Fruit fly (Drosophila melanogaster): Measurements from ENCODE around the gene CG11858.

The CG11858 gene

DNA sequence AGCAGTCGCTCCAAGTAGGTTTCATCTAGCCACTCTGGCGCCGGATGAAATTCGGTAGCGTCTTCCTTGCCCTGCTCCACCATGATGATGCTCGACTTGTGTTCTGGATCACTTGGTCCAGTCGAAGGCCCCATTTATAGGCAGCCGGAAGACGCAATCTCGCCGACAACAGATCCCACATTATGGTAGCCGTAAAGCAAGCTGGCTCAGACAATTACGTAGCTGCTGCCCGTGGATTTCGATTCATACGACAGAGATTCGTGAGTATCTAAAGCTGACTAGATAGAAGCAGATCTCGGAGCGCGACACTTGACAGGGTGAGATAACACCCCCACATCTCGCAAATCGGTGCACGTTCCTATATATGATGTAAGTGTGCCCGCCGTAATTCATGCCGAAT lies 14.6 kb downstream of the CG11858 start, which contains the start of gene CG10513:
Gene CG10513 (minus strand): TSS at position 101 of the 400 bp plus-strand sequence.
- TF ChIP-seq CG8632 (GFP tag; optimal IDR thresholded peaks at IDR 0.05), result no peak
- no peak for TF ChIP-seq CG11762 (GFP tag; optimal IDR thresholded peaks at IDR 0.05; ENCODE audit: insufficient read depth)
- no peak for TF ChIP-seq CG6854 (GFP tag; optimal IDR thresholded peaks at IDR 0.05)
- peak; percentile 6 for TF ChIP-seq vri (GFP tag; optimal IDR thresholded peaks at IDR 0.05)

- no peak for TF ChIP-seq CG10631 (GFP tag; optimal IDR thresholded peaks at IDR 0.05)
- peak; percentile 23 for TF ChIP-seq vri (GFP tag; optimal IDR thresholded peaks at IDR 0.05)
- TF ChIP-seq CG8319 (GFP tag; optimal IDR thresholded peaks at IDR 0.05), result no peak
- no peak for TF ChIP-seq Sox14 (GFP tag; optimal IDR thresholded peaks at IDR 0.05)
- TF ChIP-seq fd59A (GFP tag; optimal IDR thresholded peaks at IDR 0.05), result no peak
- TF ChIP-seq svp (GFP tag), result peak; percentile 26
- TF ChIP-seq achi (GFP tag; optimal IDR thresholded peaks at IDR 0.05), result peak; percentile 12
- no peak for TF ChIP-seq CG4318 (GFP tag; optimal IDR thresholded peaks at IDR 0.05)
- TF ChIP-seq Sox102F (GFP tag; optimal IDR thresholded peaks at IDR 0.05), result peak; percentile 4
- no peak for TF ChIP-seq cyc (GFP tag; optimal IDR thresholded peaks at IDR 0.05)
- no peak for TF ChIP-seq Met (GFP tag; optimal IDR thresholded peaks at IDR 0.05)
- TF ChIP-seq OdsH (GFP tag; optimal IDR thresholded peaks at IDR 0.05), result no peak
- TF ChIP-seq CG6276 (GFP tag; optimal IDR thresholded peaks at IDR 0.05), result no peak
- no peak for TF ChIP-seq Eip78C (GFP tag)
- no peak for TF ChIP-seq CG11902 (GFP tag; optimal IDR thresholded peaks at IDR 0.05)
Observed at dm6 chr3R:25279796-25280350, 17.3 kb downstream of the CG11858 start, which contains the start of gene CG10514. Gene CG10514 (minus strand): TSS chr3R:25279846.

dm6 chr3R:25281165-25281564 lies 18.6 kb downstream of the CG11858 start, which contains the start of gene CG11892:
Gene CG11892 (plus strand): TSS chr3R:25281548.
- TF ChIP-seq Hr39 (GFP tag; optimal IDR thresholded peaks at IDR 0.05), result no peak
- peak; percentile 46 for TF ChIP-seq vri (GFP tag; optimal IDR thresholded peaks at IDR 0.05)
- TF ChIP-seq svp (GFP tag), result peak; percentile 46
- peak; percentile 90 for TF ChIP-seq fkh (GFP tag; optimal IDR thresholded peaks at IDR 0.05)
- TF ChIP-seq Sox102F (GFP tag; optimal IDR thresholded peaks at IDR 0.05), result peak; percentile 23

DNA sequence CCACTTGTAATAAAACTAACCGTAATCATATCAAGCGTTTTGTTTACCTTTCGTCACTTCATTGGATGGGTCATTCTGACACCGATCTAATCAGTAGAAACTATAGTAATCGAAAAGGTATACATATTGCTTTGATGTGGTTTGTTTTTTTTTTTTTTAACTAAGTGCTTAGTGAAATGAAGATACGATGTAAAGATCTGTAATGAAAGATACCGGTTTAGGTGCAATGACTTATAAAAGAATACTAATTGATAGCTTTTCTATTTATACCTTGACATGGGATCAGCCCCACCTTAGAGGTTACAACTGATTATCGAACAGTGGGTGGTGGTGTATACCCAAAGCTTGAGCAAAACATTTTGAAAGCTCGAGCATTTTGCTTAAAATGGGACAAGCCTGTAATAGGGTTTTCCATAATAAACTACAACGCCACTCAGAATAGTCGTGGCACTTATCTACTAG lies 20.7 kb downstream of the CG11858 start, which contains the start of gene CG31300:
Gene CG31300 (plus strand): TSS at position 412 of the 462 bp plus-strand sequence.
- TF ChIP-seq CG31627 (GFP tag; optimal IDR thresholded peaks at IDR 0.05) (no peak), fd59A (GFP tag; optimal IDR thresholded peaks at IDR 0.05) (no peak), Smox (GFP tag; optimal IDR thresholded peaks at IDR 0.05) (no peak), CG6854 (GFP tag; optimal IDR thresholded peaks at IDR 0.05) (no peak), Hr38 (GFP tag; optimal IDR thresholded peaks at IDR 0.05) (no peak), Sox15 (GFP tag; optimal IDR thresholded peaks at IDR 0.05) (no peak), CG15336 (GFP tag; IDR thresholded peaks at IDR 0.05) (no peak), CG11294 (GFP tag; IDR thresholded peaks at IDR 0.05) (no peak), Sox102F (GFP tag; optimal IDR thresholded peaks at IDR 0.05) (no peak), OdsH (GFP tag; optimal IDR thresholded peaks at IDR 0.05) (no peak), CG1621 (tag; optimal IDR thresholded peaks at IDR 0.05) (no peak), CG11762 (GFP tag; optimal IDR thresholded peaks at IDR 0.05; ENCODE audit: insufficient read depth) (no peak)

dm6 chr3R:25285173-25285572 lies 22.6 kb downstream of the CG11858 start, which contains the start of gene CG31104:
Gene CG31104 (plus strand): TSS chr3R:25285473.
- TF ChIP-seq Sox14 (GFP tag; optimal IDR thresholded peaks at IDR 0.05), result no peak
- no peak for TF ChIP-seq acj6 (GFP tag; optimal IDR thresholded peaks at IDR 0.05)
- no peak for TF ChIP-seq CG16779 (tag; optimal IDR thresholded peaks at IDR 0.05)
- no peak for TF ChIP-seq fd59A (GFP tag; optimal IDR thresholded peaks at IDR 0.05)
- TF ChIP-seq dsx (GFP tag; optimal IDR thresholded peaks at IDR 0.05; ENCODE audit: poor library complexity, severe bottlenecking), result no peak
- TF ChIP-seq CG6792 (GFP tag; optimal IDR thresholded peaks at IDR 0.05), result no peak
- TF ChIP-seq Met (GFP tag; optimal IDR thresholded peaks at IDR 0.05), result no peak
- no peak for TF ChIP-seq Ets21C (GFP tag; optimal IDR thresholded peaks at IDR 0.05)
- no peak for TF ChIP-seq CG3032 (tag; optimal IDR thresholded peaks at IDR 0.05)
- TF ChIP-seq CG4318 (GFP tag; optimal IDR thresholded peaks at IDR 0.05), result no peak
- TF ChIP-seq Eip75B (GFP tag; optimal IDR thresholded peaks at IDR 0.05), result no peak
- TF ChIP-seq topi (GFP tag; optimal IDR thresholded peaks at IDR 0.05), result no peak
- TF ChIP-seq CG8119 (GFP tag; IDR thresholded peaks at IDR 0.05), result no peak
- TF ChIP-seq Eip78C (GFP tag), result no peak
- no peak for TF ChIP-seq CG10669 (GFP tag; optimal IDR thresholded peaks at IDR 0.05)
- TF ChIP-seq CG9139 (GFP tag; optimal IDR thresholded peaks at IDR 0.05), result no peak
- no peak for TF ChIP-seq ss (GFP tag; optimal IDR thresholded peaks at IDR 0.05)
- TF ChIP-seq CG10631 (GFP tag; optimal IDR thresholded peaks at IDR 0.05), result no peak
- no peak for TF ChIP-seq Lpt (GFP tag; optimal IDR thresholded peaks at IDR 0.05)
- no peak for TF ChIP-seq CG11294 (GFP tag; IDR thresholded peaks at IDR 0.05)
